Fruit fly (Drosophila melanogaster) whole organism, prepupa: ENCODE measurements around the gene tkv.

Experiments used
- CG10631 ChIP-seq: fragments of 200-800 bp; sonication (Bioruptor generic); optimal IDR thresholded peaks from 2 replicates; lab custom pipeline; 2016; ENCODE audit warnings: missing biosample characterization, missing genetic modification characterization
- CG10669 ChIP-seq: fragments of 200-800 bp; sonication (Bioruptor generic); optimal IDR thresholded peaks from 3 replicates; lab custom pipeline; 2018; ENCODE audit warnings: missing biosample characterization, mild to moderate bottlenecking, missing genetic modification characterization, moderate library complexity
- CG11294 ChIP-seq: fragments of 200-800 bp; sonication (Bioruptor generic); IDR thresholded peaks from 2 replicates; pipeline ENCODE4 v1.3.6; 2022; ENCODE audit warnings: missing biosample characterization, missing genetic modification characterization
- CG11762 ChIP-seq: fragments of 200-800 bp; sonication (Bioruptor generic); optimal IDR thresholded peaks from 3 replicates; lab custom pipeline; 2016; ENCODE audit warnings: missing biosample characterization, missing genetic modification characterization; ENCODE audit not compliant: insufficient read depth
- CG15336 ChIP-seq: fragments of 200-800 bp; sonication (Bioruptor generic); IDR thresholded peaks from 2 replicates; pipeline ENCODE4 v1.3.6; 2022; ENCODE audit warnings: missing biosample characterization, missing genetic modification characterization
- CG3032 ChIP-seq: fragments of 200-800 bp; optimal IDR thresholded peaks from 2 replicates; lab custom pipeline; 2019; ENCODE audit warnings: missing biosample characterization, mild to moderate bottlenecking, missing genetic modification characterization, moderate library complexity
- CG31627 ChIP-seq: fragments of 200-800 bp; sonication (Bioruptor generic); optimal IDR thresholded peaks from 3 replicates; lab custom pipeline; 2016; ENCODE audit warnings: missing biosample characterization, missing genetic modification characterization
- CG32006 ChIP-seq: fragments of 200-800 bp; sonication (Bioruptor generic); optimal IDR thresholded peaks from 3 replicates; lab custom pipeline; 2017; ENCODE audit warnings: missing biosample characterization, mild to moderate bottlenecking, missing genetic modification characterization
- CG34406 ChIP-seq: fragments of 200-800 bp; sonication (Bioruptor generic); optimal IDR thresholded peaks from 3 replicates; lab custom pipeline; 2016; ENCODE audit warnings: missing biosample characterization, missing genetic modification characterization
- CG3919 ChIP-seq: fragments of 200-800 bp; sonication (Bioruptor generic); optimal IDR thresholded peaks from 3 replicates; lab custom pipeline; 2016; ENCODE audit warnings: missing biosample characterization, missing genetic modification characterization
- CG4318 ChIP-seq: fragments of 200-800 bp; sonication (Bioruptor generic); optimal IDR thresholded peaks from 3 replicates; lab custom pipeline; 2017; ENCODE audit warnings: missing biosample characterization, mild to moderate bottlenecking, missing genetic modification characterization
- CG6163 ChIP-seq: fragments of 200-800 bp; sonication (Bioruptor generic); IDR thresholded peaks from 3 replicates; pipeline ENCODE4 v1.3.6; 2022; ENCODE audit warnings: missing biosample characterization, missing genetic modification characterization
- CG6276 ChIP-seq: fragments of 200-800 bp; sonication (Bioruptor generic); optimal IDR thresholded peaks from 2 replicates; lab custom pipeline; 2017; ENCODE audit warnings: missing biosample characterization, mild to moderate bottlenecking, missing genetic modification characterization
- CG6792 ChIP-seq: fragments of 200-800 bp; sonication (Bioruptor generic); optimal IDR thresholded peaks from 3 replicates; lab custom pipeline; 2016; ENCODE audit warnings: missing biosample characterization, missing genetic modification characterization
- CG6808 ChIP-seq: fragments of 200-800 bp; sonication (Bioruptor generic); optimal IDR thresholded peaks from 3 replicates; lab custom pipeline; 2017; ENCODE audit warnings: missing biosample characterization, missing genetic modification characterization, mild to moderate bottlenecking, moderate library complexity, missing genetic modification reagents
- CG8119 ChIP-seq: fragments of 200-800 bp; sonication (Bioruptor generic); IDR thresholded peaks from 3 replicates; pipeline ENCODE4 v1.3.6; 2022; ENCODE audit warnings: missing biosample characterization, missing genetic modification characterization
- CG8632 ChIP-seq: fragments of 200-800 bp; sonication (Bioruptor generic); optimal IDR thresholded peaks from 3 replicates; lab custom pipeline; 2016; ENCODE audit warnings: missing biosample characterization, missing genetic modification characterization
- Eip78C ChIP-seq: fragments of 200-800 bp; sonication (Bioruptor generic); peaks from one replicate; lab custom pipeline; 2016; ENCODE audit warnings: missing biosample characterization, missing genetic modification characterization
- Eip93F ChIP-seq: fragments of 200-800 bp; sonication (Bioruptor generic); optimal IDR thresholded peaks from 2 replicates; lab custom pipeline; 2016; ENCODE audit warnings: missing biosample characterization, mild to moderate bottlenecking, missing genetic modification characterization
- Ets21C ChIP-seq: fragments of 200-800 bp; sonication (Bioruptor generic); optimal IDR thresholded peaks from 3 replicates; lab custom pipeline; 2016; ENCODE audit warnings: missing biosample characterization, missing genetic modification characterization
- Ets96B ChIP-seq: fragments of 200-800 bp; optimal IDR thresholded peaks from 2 replicates; lab custom pipeline; 2019; ENCODE audit warnings: missing biosample characterization, mild to moderate bottlenecking, missing genetic modification characterization, moderate library complexity
- Gug ChIP-seq: fragments of 200-800 bp; sonication (Bioruptor generic); IDR thresholded peaks from 2 replicates; pipeline ENCODE4 v1.3.6; 2022; ENCODE audit warnings: missing biosample characterization, missing genetic modification characterization
- Hr38 ChIP-seq: sonication (Bioruptor generic); optimal IDR thresholded peaks from 2 replicates; lab custom pipeline; 2016; ENCODE audit warnings: missing biosample characterization, missing genetic modification characterization
- Hr39 ChIP-seq: fragments of 200-800 bp; sonication (Bioruptor generic); optimal IDR thresholded peaks from 2 replicates; lab custom pipeline; 2016; ENCODE audit warnings: missing biosample characterization, missing genetic modification characterization
- Hr4 ChIP-seq: fragments of 200-800 bp; sonication (Bioruptor generic); optimal IDR thresholded peaks from 3 replicates; lab custom pipeline; 2016; ENCODE audit warnings: missing biosample characterization, missing genetic modification characterization
- Lpt ChIP-seq: fragments of 200-800 bp; sonication (Bioruptor generic); optimal IDR thresholded peaks from 3 replicates; lab custom pipeline; 2016; ENCODE audit warnings: missing biosample characterization, missing genetic modification characterization
- Met ChIP-seq: fragments of 200-800 bp; sonication (Bioruptor generic); optimal IDR thresholded peaks from 3 replicates; lab custom pipeline; 2016; ENCODE audit warnings: missing biosample characterization, missing genetic modification characterization
- OdsH ChIP-seq: fragments of 200-800 bp; sonication (Bioruptor generic); optimal IDR thresholded peaks from 3 replicates; lab custom pipeline; 2016; ENCODE audit warnings: missing biosample characterization, missing genetic modification characterization
- Smox ChIP-seq: fragments of 200-800 bp; sonication (Bioruptor generic); optimal IDR thresholded peaks from 3 replicates; lab custom pipeline; 2016; ENCODE audit warnings: missing biosample characterization, missing genetic modification characterization
- Sox14 ChIP-seq: fragments of 200-800 bp; sonication (Bioruptor generic); optimal IDR thresholded peaks from 3 replicates; lab custom pipeline; 2016; ENCODE audit warnings: missing biosample characterization, missing genetic modification characterization
- achi ChIP-seq: fragments of 200-800 bp; sonication (Bioruptor generic); optimal IDR thresholded peaks from 3 replicates; lab custom pipeline; 2016; ENCODE audit warnings: missing biosample characterization, missing genetic modification characterization
- acj6 ChIP-seq: fragments of 200-800 bp; sonication (Bioruptor generic); optimal IDR thresholded peaks from 3 replicates; lab custom pipeline; 2016; ENCODE audit warnings: missing biosample characterization, missing genetic modification characterization
- dac ChIP-seq: fragments of 200-800 bp; sonication (Bioruptor generic); optimal IDR thresholded peaks from 2 replicates; lab custom pipeline; 2017; ENCODE audit warnings: missing biosample characterization, mild to moderate bottlenecking, missing genetic modification characterization
- dsx ChIP-seq: fragments of 200-800 bp; optimal IDR thresholded peaks from 3 replicates; lab custom pipeline; 2019; ENCODE audit warnings: missing biosample characterization, mild to moderate bottlenecking, missing genetic modification characterization, moderate library complexity; ENCODE audit not compliant: poor library complexity, severe bottlenecking
- eg ChIP-seq: fragments of 200-800 bp; sonication (Bioruptor generic); IDR thresholded peaks from 3 replicates; pipeline ENCODE4 v1.3.6; 2022; ENCODE audit warnings: missing biosample characterization, missing genetic modification characterization
- esn ChIP-seq: fragments of 200-800 bp; sonication (Bioruptor generic); optimal IDR thresholded peaks from 2 replicates; lab custom pipeline; 2016; ENCODE audit warnings: missing biosample characterization, mild to moderate bottlenecking, missing genetic modification characterization, moderate library complexity
- fd59A ChIP-seq: fragments of 200-800 bp; sonication (Bioruptor generic); optimal IDR thresholded peaks from 2 replicates; lab custom pipeline; 2017; ENCODE audit warnings: missing biosample characterization, mild to moderate bottlenecking, missing genetic modification characterization, missing genetic modification reagents
- fkh ChIP-seq: fragments of 200-800 bp; sonication (Bioruptor generic); optimal IDR thresholded peaks from 3 replicates; lab custom pipeline; 2017; ENCODE audit warnings: missing biosample characterization, mild to moderate bottlenecking, missing genetic modification characterization, moderate library complexity
- lz ChIP-seq: fragments of 200-800 bp; sonication (Bioruptor generic); optimal IDR thresholded peaks from 3 replicates; lab custom pipeline; 2016; ENCODE audit warnings: missing biosample characterization, missing genetic modification characterization
- net ChIP-seq: fragments of 200-800 bp; sonication (Bioruptor generic); optimal IDR thresholded peaks from 3 replicates; lab custom pipeline; 2016; ENCODE audit warnings: missing biosample characterization, missing genetic modification characterization
- pdm3 ChIP-seq: fragments of 200-800 bp; sonication (Bioruptor generic); optimal IDR thresholded peaks from 3 replicates; lab custom pipeline; 2016; ENCODE audit warnings: missing biosample characterization, missing genetic modification characterization
- spab ChIP-seq: fragments of 200-800 bp; sonication (Bioruptor generic); optimal IDR thresholded peaks from 2 replicates; lab custom pipeline; 2017; ENCODE audit warnings: missing biosample characterization, mild to moderate bottlenecking, missing genetic modification characterization, missing genetic modification reagents
- ss ChIP-seq, 2 experiments: fragments of 200-800 bp; sonication (Bioruptor generic); optimal IDR thresholded peaks; 2 replicates in 1 of 2; 3 replicates in 1 of 2; lab custom pipeline; 2017 to 2018; ENCODE audit warnings: mild to moderate bottlenecking in 2 of 2, missing biosample characterization in 2 of 2, missing genetic modification characterization in 2 of 2, moderate library complexity in 1 of 2
- svp ChIP-seq: fragments of 200-800 bp; sonication (Bioruptor generic); peaks from one replicate; lab custom pipeline; 2016; ENCODE audit warnings: missing biosample characterization, missing genetic modification characterization
- topi ChIP-seq: fragments of 200-800 bp; sonication (Bioruptor generic); optimal IDR thresholded peaks from 3 replicates; lab custom pipeline; 2016; ENCODE audit warnings: missing biosample characterization, missing genetic modification characterization
- vri ChIP-seq: fragments of 200-800 bp; sonication (Bioruptor generic); optimal IDR thresholded peaks from 3 replicates; lab custom pipeline; 2016; ENCODE audit warnings: missing biosample characterization, mild to moderate bottlenecking, missing genetic modification characterization

Gene tkv

dm6 chr2L:5302692-5303043, 31.5 kb upstream of the tkv start:
- TF ChIP-seq CG6276 (no peak), Lpt (GFP tag; lab: Kevin White, UChicago) (no peak), Eip78C (peak; percentile 35), esn (GFP tag; lab: Kevin White, UChicago) (no peak), CG32006 (GFP tag; lab: Kevin White, UChicago) (peak; percentile 24), spab (GFP tag; lab: Kevin White, UChicago) (no peak)
- TF ChIP-seq, all 60 proteins: peak for 2

- TF ChIP-seq Smox (GFP tag; lab: Kevin White, UChicago) (peak; percentile 23), Met (no peak), CG6163 (no peak), CG8632 (GFP tag; lab: Kevin White, UChicago) (no peak), Lpt (GFP tag; lab: Kevin White, UChicago) (no peak), Hr39 (GFP tag; lab: Kevin White, UChicago) (peak; percentile 31), CG31627 (GFP tag; lab: Kevin White, UChicago) (peak; percentile 15), CG10631 (GFP tag; lab: Kevin White, UChicago) (no peak), Hr4 (peak; percentile 29), pdm3 (GFP tag; lab: Kevin White, UChicago) (peak; percentile 30), CG32006 (GFP tag; lab: Kevin White, UChicago) (peak; percentile 56), Hr38 (no peak), achi (GFP tag; lab: Kevin White, UChicago) (no peak), CG4318 (GFP tag; lab: Kevin White, UChicago) (peak; percentile 18), CG11762 (GFP tag; lab: Kevin White, UChicago) (no peak), CG10669 (GFP tag; lab: Kevin White, UChicago) (peak; percentile 10), ss (GFP tag; optimal IDR thresholded peaks at IDR 0.05; lab: Kevin White, UChicago) (no peak), CG3032 (tag; lab: Kevin White, UChicago) (peak; percentile 5), CG11294 (GFP tag; lab: Robert Waterston, UW) (peak; percentile 17; the same call in 1 of the 2 replicates), Eip93F (no peak), CG15336 (GFP tag; lab: Robert Waterston, UW) (no peak; the same call in 1 of the 2 replicates), Ets96B (tag; lab: Kevin White, UChicago) (peak; percentile 25), vri (no peak), lz (GFP tag; lab: Kevin White, UChicago) (peak; percentile 31), OdsH (GFP tag; lab: Kevin White, UChicago) (peak; percentile 49), topi (GFP tag; lab: Kevin White, UChicago) (peak; percentile 24), acj6 (GFP tag; lab: Kevin White, UChicago) (peak; percentile 12), esn (GFP tag; lab: Kevin White, UChicago) (peak; percentile 2), svp (GFP tag; lab: Kevin White, UChicago) (peak; percentile 68), dsx (GFP tag; lab: Kevin White, UChicago) (no peak), eg (GFP tag; lab: Robert Waterston, UW) (peak; percentile 16; the same call in 2 of the 3 replicates), CG6792 (GFP tag; lab: Kevin White, UChicago) (peak; percentile 16), Sox14 (GFP tag; lab: Kevin White, UChicago) (peak; percentile 45), CG34406 (GFP tag; lab: Kevin White, UChicago) (peak; percentile 20), Eip78C (peak; percentile 63)
Measured at dm6 chr2L:5302284-5302683, 31.1 kb upstream of the tkv start.

dm6 chr2L:5300785-5301616, 29.8 kb upstream of the tkv start:
- TF ChIP-seq pdm3 (GFP tag; lab: Kevin White, UChicago) (no peak), CG4318 (GFP tag; lab: Kevin White, UChicago) (no peak), Gug (GFP tag; lab: Robert Waterston, UW) (no peak), CG10669 (GFP tag; lab: Kevin White, UChicago) (no peak), CG6276 (peak; percentile 1), CG8119 (no peak; the same call in 2 of the 3 replicates), Hr4 (no peak), Ets21C (GFP tag; lab: Kevin White, UChicago) (no peak), net (GFP tag; lab: Kevin White, UChicago) (no peak), OdsH (GFP tag; lab: Kevin White, UChicago) (no peak), fd59A (no peak), Sox14 (GFP tag; lab: Kevin White, UChicago) (peak; percentile 6), CG6163 (peak; percentile 13; the same call in 1 of the 3 replicates), dac (no peak), CG3919 (GFP tag; lab: Kevin White, UChicago) (no peak), achi (GFP tag; lab: Kevin White, UChicago) (no peak), CG6808 (GFP tag; lab: Kevin White, UChicago) (no peak), Hr38 (no peak), fkh (GFP tag; lab: Kevin White, UChicago) (no peak)
